Worm (Caenorhabditis elegans): ENCODE measurements around the gene nhr-277.

ce11 chrIV:2765048-2765708 lies 22.4 kb downstream of the nhr-277 start:
- TF ChIP-seq ceh-36 (tag; optimal IDR thresholded peaks at IDR 0.05) (no peak), ama-1 (optimal IDR thresholded peaks at IDR 0.05) (no peak), tbx-11 (GFP tag; IDR thresholded peaks at IDR 0.05) (no peak), tbx-37 (GFP tag; conservative IDR thresholded peaks at IDR 0.05) (no peak), hmbx-1 (tag; optimal IDR thresholded peaks at IDR 0.05) (no peak), F13C5.2 (tag; optimal IDR thresholded peaks at IDR 0.05) (no peak), aly-1 (tag; optimal IDR thresholded peaks at IDR 0.05) (no peak), hmg-4 (GFP tag; optimal IDR thresholded peaks at IDR 0.05) (no peak)

All from whole organism, early embryonic.